Fruit fly (Drosophila melanogaster) whole organism: Measurements from ENCODE around the gene Gyc89Db.

Experiments used
- CG8478 ChIP-seq: fragments of >200 bp; optimal IDR thresholded peaks from 2 replicates; lab custom pipeline; 2018; ENCODE audit warnings: inconsistent platforms
- pan ChIP-seq: fragments of >200 bp; optimal IDR thresholded peaks from 2 replicates; lab custom pipeline; 2017
- psq ChIP-seq: fragments of >200 bp; optimal IDR thresholded peaks from 2 replicates; lab custom pipeline; 2017
- usp ChIP-seq: fragments of >200 bp; optimal IDR thresholded peaks from 2 replicates; lab custom pipeline; 2017; ENCODE audit warnings: missing biosample characterization, missing genetic modification characterization, mixed read lengths

DNA sequence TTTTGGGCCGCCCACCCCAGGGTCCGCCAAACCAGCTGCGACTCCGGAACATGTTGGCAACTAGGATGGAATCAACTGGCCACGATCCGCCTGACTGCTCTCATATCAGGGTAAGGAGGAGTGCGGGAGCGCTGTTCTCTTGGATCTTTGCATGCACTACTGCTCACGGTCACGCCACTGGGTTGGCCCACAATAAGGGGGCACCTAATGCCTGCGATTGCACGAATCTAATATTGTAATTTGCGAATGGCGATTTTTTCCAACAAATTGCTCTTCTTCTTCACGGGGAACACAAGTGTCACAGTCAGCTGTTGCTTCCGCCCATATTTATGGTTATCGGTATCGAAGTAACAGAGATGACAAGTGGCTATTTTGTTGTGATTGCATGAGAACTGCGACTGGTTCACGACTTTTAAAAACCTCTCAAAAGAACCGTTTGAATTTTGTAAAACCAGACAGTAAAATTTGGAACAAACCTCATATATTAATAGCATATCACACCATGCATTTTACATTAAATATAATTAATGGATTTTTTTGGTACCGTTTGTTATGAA is 35.5 kb upstream of the Gyc89Db start, which contains the start of gene ema:
- no peak for TF ChIP-seq psq (lab: Kevin White, UChicago)
- TF ChIP-seq pan (lab: Kevin White, UChicago) = no peak
- no peak for TF ChIP-seq usp (GFP tag; lab: Kevin White, UChicago)
- no peak for TF ChIP-seq CG8478 (lab: Kevin White, UChicago)
